Fruit fly (Drosophila melanogaster): ENCODE data around the gene COX5BL.

COX5BL gene

dm6 chr2L:6526996-6527395 lies 32.2 kb upstream of the COX5BL start (continued):
- peak; percentile 21 for TF ChIP-seq CG13624 (GFP tag; optimal IDR thresholded peaks at IDR 0.05)
- no peak for TF ChIP-seq zen2 (GFP tag; IDR thresholded peaks at IDR 0.05; ENCODE audit: partially characterized antibody)
- no peak for TF ChIP-seq wdn (GFP tag; IDR thresholded peaks at IDR 0.05)
- TF ChIP-seq CoRest (tag; optimal IDR thresholded peaks at IDR 0.05) = peak; percentile 4
- TF ChIP-seq CG15269 (tag; optimal IDR thresholded peaks at IDR 0.05) = no peak
- no peak for TF ChIP-seq br (optimal IDR thresholded peaks at IDR 0.05)
- no peak for TF ChIP-seq CG17328 (GFP tag; IDR thresholded peaks at IDR 0.05)
- TF ChIP-seq Lhr (GFP tag; optimal IDR thresholded peaks at IDR 0.05) = peak; percentile 71
- no peak for TF ChIP-seq CG4424 (GFP tag; optimal IDR thresholded peaks at IDR 0.05)
- TF ChIP-seq CG15011 (GFP tag; optimal IDR thresholded peaks at IDR 0.05) = no peak
- TF ChIP-seq CG1647 (GFP tag; optimal IDR thresholded peaks at IDR 0.05) = no peak
- TF ChIP-seq Sin3A (optimal IDR thresholded peaks at IDR 0.05) = no peak
- no peak for TF ChIP-seq CG10654 (GFP tag; optimal IDR thresholded peaks at IDR 0.05)
- TF ChIP-seq bcd (GFP tag; optimal IDR thresholded peaks at IDR 0.05) = peak; percentile 30
- peak; percentile 26 for TF ChIP-seq CG2712 (tag; optimal IDR thresholded peaks at IDR 0.05)
- TF ChIP-seq toy (GFP tag; IDR thresholded peaks at IDR 0.05) = no peak
- TF ChIP-seq CG6854 (GFP tag; optimal IDR thresholded peaks at IDR 0.05) = no peak
- no peak for TF ChIP-seq CG1832 (GFP tag; optimal IDR thresholded peaks at IDR 0.05)
- TF ChIP-seq prd (optimal IDR thresholded peaks at IDR 0.05) = no peak
- TF ChIP-seq prd (GFP tag; IDR thresholded peaks at IDR 0.05) = no peak
- TF ChIP-seq ash1 (GFP tag; optimal IDR thresholded peaks at IDR 0.05) = no peak
- TF ChIP-seq cad (GFP tag; optimal IDR thresholded peaks at IDR 0.05) = no peak
- no peak for TF ChIP-seq CG12236 (GFP tag; optimal IDR thresholded peaks at IDR 0.05)
- TF ChIP-seq CG17612 (GFP tag; IDR thresholded peaks at IDR 0.05) = no peak
- no peak for TF ChIP-seq CG6654 (GFP tag; optimal IDR thresholded peaks at IDR 0.05)
- peak; percentile 62 for TF ChIP-seq pita (GFP tag; optimal IDR thresholded peaks at IDR 0.05)
- TF ChIP-seq CG18764 (GFP tag; optimal IDR thresholded peaks at IDR 0.05) = no peak
- no peak; the same call in 1 of the 2 replicates for TF ChIP-seq inv (GFP tag; IDR thresholded peaks at IDR 0.05; ENCODE audit: partially characterized antibody)
- TF ChIP-seq Hmr (GFP tag; optimal IDR thresholded peaks at IDR 0.05) = peak; percentile 8
- no peak for TF ChIP-seq klu (GFP tag; IDR thresholded peaks at IDR 0.05)
- TF ChIP-seq phol (tag; optimal IDR thresholded peaks at IDR 0.05) = peak; percentile 9
- no peak for TF ChIP-seq bsh (GFP tag; optimal IDR thresholded peaks at IDR 0.05)
- no peak for TF ChIP-seq ewg (GFP tag; optimal IDR thresholded peaks at IDR 0.05)
- no peak for TF ChIP-seq so (GFP tag; IDR thresholded peaks at IDR 0.05)
- TF ChIP-seq Tbp (GFP tag; optimal IDR thresholded peaks at IDR 0.05) = no peak
- peak; percentile 5 for TF ChIP-seq CG4820 (GFP tag; optimal IDR thresholded peaks at IDR 0.05)
- TF ChIP-seq CG8359 (GFP tag; optimal IDR thresholded peaks at IDR 0.05; ENCODE audit: borderline replicate concordance) = no peak
- TF ChIP-seq ind (GFP tag; optimal IDR thresholded peaks at IDR 0.05) = no peak
- no peak for TF ChIP-seq lmd (GFP tag; IDR thresholded peaks at IDR 0.05)
- TF ChIP-seq CG4617 (GFP tag; optimal IDR thresholded peaks at IDR 0.05; ENCODE audit: borderline replicate concordance) = no peak
- no peak for TF ChIP-seq CG14441 (GFP tag; IDR thresholded peaks at IDR 0.05)
- no peak for TF ChIP-seq CG32767 (GFP tag; IDR thresholded peaks at IDR 0.05)
- TF ChIP-seq caup (GFP tag; optimal IDR thresholded peaks at IDR 0.05; ENCODE audit: severe bottlenecking) = no peak
- no peak for TF ChIP-seq pfk (GFP tag; optimal IDR thresholded peaks at IDR 0.05)
- TF ChIP-seq sens (GFP tag) = peak; percentile 78
- no peak for TF ChIP-seq CG12744 (GFP tag; optimal IDR thresholded peaks at IDR 0.05)
- no peak for TF ChIP-seq CG17385 (GFP tag; optimal IDR thresholded peaks at IDR 0.05)
- TF ChIP-seq Dip3 (GFP tag; optimal IDR thresholded peaks at IDR 0.05) = no peak
- no peak for TF ChIP-seq cg (GFP tag; optimal IDR thresholded peaks at IDR 0.05)
- TF ChIP-seq Stat92E (GFP tag; optimal IDR thresholded peaks at IDR 0.05) = peak in 1 of 3 experiments; percentile 22
- TF ChIP-seq CG12942 (GFP tag; optimal IDR thresholded peaks at IDR 0.05) = no peak
- no peak for TF ChIP-seq kah (GFP tag; optimal IDR thresholded peaks at IDR 0.05)
